Worm (Caenorhabditis elegans) whole organism, early embryonic: ENCODE measurements around the gene R11.3.

Experiments used
- B0310.2 ChIP-seq: sonication (generic microtip); optimal IDR thresholded peaks from 2 replicates; lab custom pipeline; 2016; ENCODE audit warnings: mild to moderate bottlenecking, missing genetic modification characterization, missing compliant biosample characterization
- F13C5.2 ChIP-seq: sonication (generic microtip); optimal IDR thresholded peaks from 2 replicates; lab custom pipeline; 2017; ENCODE audit warnings: mild to moderate bottlenecking, missing genetic modification characterization, inconsistent platforms, missing compliant biosample characterization
- aly-1 ChIP-seq: sonication (generic microtip); optimal IDR thresholded peaks from 2 replicates; lab custom pipeline; 2016; ENCODE audit warnings: missing genetic modification characterization, missing compliant biosample characterization
- ama-1 ChIP-seq: fragments of 150-350 bp; optimal IDR thresholded peaks from 2 replicates; lab custom pipeline; 2014
- ceh-13 ChIP-seq: fragments of 200-800 bp; sonication (Bioruptor generic); optimal IDR thresholded peaks from 2 replicates; lab custom pipeline; 2018; ENCODE audit warnings: mild to moderate bottlenecking, missing genetic modification characterization, missing compliant biosample characterization
- ceh-36 ChIP-seq: sonication (generic microtip); optimal IDR thresholded peaks from 2 replicates; lab custom pipeline; 2016; ENCODE audit warnings: missing genetic modification characterization, inconsistent platforms, missing compliant biosample characterization
- ets-7 ChIP-seq: sonication (generic microtip); optimal IDR thresholded peaks from 2 replicates; lab custom pipeline; 2016; ENCODE audit warnings: missing genotype, missing genetic modification characterization, missing compliant biosample characterization
- flt-1 ChIP-seq: fragments of 200-800 bp; sonication (Bioruptor generic); IDR thresholded peaks from 2 replicates; pipeline ENCODE4 v1.3.6; 2022; ENCODE audit warnings: missing genetic modification characterization, missing compliant biosample characterization
- hmbx-1 ChIP-seq: sonication (generic microtip); optimal IDR thresholded peaks from 2 replicates; lab custom pipeline; 2016; ENCODE audit warnings: mild to moderate bottlenecking, missing genetic modification characterization, missing compliant biosample characterization
- hmg-4 ChIP-seq: fragments of 200-800 bp; sonication (Bioruptor generic); optimal IDR thresholded peaks from 2 replicates; lab custom pipeline; 2018; ENCODE audit warnings: mild to moderate bottlenecking, missing genetic modification characterization, missing compliant biosample characterization
- hnd-1 ChIP-seq: sonication (generic microtip); optimal IDR thresholded peaks from 2 replicates; lab custom pipeline; 2016; ENCODE audit warnings: missing genetic modification characterization, missing compliant biosample characterization
- pes-1 ChIP-seq: fragments of 200-800 bp; sonication (Bioruptor generic); IDR thresholded peaks from 2 replicates; pipeline ENCODE4 v1.3.6; 2022; ENCODE audit warnings: missing genetic modification reagents, missing genetic modification characterization, missing compliant biosample characterization
- scrt-1 ChIP-seq: fragments of 200-800 bp; sonication (Bioruptor generic); IDR thresholded peaks from 2 replicates; pipeline ENCODE4 v1.3.6; 2022; ENCODE audit warnings: missing genetic modification characterization, missing compliant biosample characterization
- sea-1 ChIP-seq: fragments of 200-800 bp; sonication (Bioruptor generic); conservative IDR thresholded peaks from 2 replicates; pipeline ENCODE4 v1.3.6; 2022; ENCODE audit warnings: missing genetic modification characterization, missing compliant biosample characterization
- tbx-11 ChIP-seq: fragments of 200-800 bp; sonication (Bioruptor generic); IDR thresholded peaks from 2 replicates; pipeline ENCODE4 v1.3.6; 2022; ENCODE audit warnings: missing genetic modification characterization, missing compliant biosample characterization
- tbx-37 ChIP-seq: fragments of 200-800 bp; sonication (Bioruptor generic); conservative IDR thresholded peaks from 2 replicates; pipeline ENCODE4 v1.3.6; 2022; ENCODE audit warnings: missing genetic modification reagents, missing genetic modification characterization, missing compliant biosample characterization
- tra-4 ChIP-seq: sonication (generic microtip); optimal IDR thresholded peaks from 2 replicates; lab custom pipeline; 2017; ENCODE audit warnings: missing genetic modification characterization, missing compliant biosample characterization

R11.3 gene

DNA sequence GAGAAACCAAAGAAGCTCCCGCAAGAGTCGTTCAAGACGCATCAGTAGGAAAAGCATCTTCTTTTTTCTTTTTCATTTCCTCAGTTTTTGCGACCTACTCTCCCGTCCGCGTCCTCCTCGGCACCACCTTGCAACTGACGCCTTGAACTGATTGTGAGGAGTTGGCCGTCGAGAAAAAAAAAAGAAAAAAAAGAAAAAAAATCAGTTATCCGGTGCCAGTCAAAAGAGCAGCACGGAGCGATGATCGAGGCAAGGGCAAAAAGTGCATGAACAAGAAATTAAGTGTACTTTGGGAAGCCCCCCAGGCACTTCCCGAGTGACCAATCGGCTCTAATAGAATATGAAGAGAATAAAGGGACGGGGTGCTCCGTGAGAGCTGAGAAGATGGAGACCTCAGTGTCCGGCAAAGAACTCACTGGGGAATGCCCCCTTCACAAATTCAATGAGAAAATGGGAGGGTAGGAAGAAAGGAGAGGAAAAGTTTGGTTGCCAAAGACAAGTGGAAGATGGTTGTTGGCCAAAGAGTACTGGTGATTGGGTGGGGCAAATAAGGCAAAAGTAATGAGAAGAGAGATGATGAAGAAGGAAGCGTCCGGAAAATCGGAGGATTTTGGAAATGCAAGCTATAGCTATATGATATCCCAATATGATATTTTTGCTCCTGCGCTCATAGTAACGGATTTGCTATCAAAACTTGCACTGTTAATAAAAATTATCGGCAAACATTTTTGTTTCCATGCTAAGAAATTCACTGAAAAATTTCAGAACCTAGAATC lies 43.6 kb downstream of the R11.3 start:
- TF ChIP-seq scrt-1 (GFP tag; lab: Robert Waterston, UW) (no peak), tbx-37 (GFP tag; lab: Robert Waterston, UW) (no peak), ets-7 (no peak), sea-1 (no peak), ama-1 (no peak), B0310.2 (no peak), pes-1 (GFP tag; lab: Robert Waterston, UW) (no peak), flt-1 (no peak), ceh-13 (GFP tag; lab: Kevin White, UChicago) (no peak)

- no peak for TF ChIP-seq tra-4 (tag; lab: Kevin White, UChicago)
- TF ChIP-seq pes-1 (GFP tag; lab: Robert Waterston, UW), result no peak
- TF ChIP-seq ets-7, result no peak
- TF ChIP-seq ama-1, result no peak
- no peak for TF ChIP-seq tbx-37 (GFP tag; lab: Robert Waterston, UW)
- TF ChIP-seq ceh-13 (GFP tag; lab: Kevin White, UChicago), result no peak
- no peak for TF ChIP-seq F13C5.2 (tag; lab: Kevin White, UChicago)
- TF ChIP-seq ceh-36 (tag; lab: Kevin White, UChicago), result no peak
- TF ChIP-seq hnd-1 (tag; lab: Kevin White, UChicago), result no peak
- TF ChIP-seq hmbx-1, result no peak
- TF ChIP-seq B0310.2, result no peak
- no peak for TF ChIP-seq aly-1 (tag; lab: Kevin White, UChicago)
- TF ChIP-seq scrt-1 (GFP tag; lab: Robert Waterston, UW), result no peak
- no peak for TF ChIP-seq flt-1
- TF ChIP-seq sea-1, result no peak
- TF ChIP-seq tbx-11 (GFP tag; lab: Robert Waterston, UW), result no peak
- TF ChIP-seq hmg-4 (GFP tag; lab: Kevin White, UChicago), result no peak
Measured at ce11 chrX:16153744-16154143, 45.3 kb downstream of the R11.3 start.

DNA sequence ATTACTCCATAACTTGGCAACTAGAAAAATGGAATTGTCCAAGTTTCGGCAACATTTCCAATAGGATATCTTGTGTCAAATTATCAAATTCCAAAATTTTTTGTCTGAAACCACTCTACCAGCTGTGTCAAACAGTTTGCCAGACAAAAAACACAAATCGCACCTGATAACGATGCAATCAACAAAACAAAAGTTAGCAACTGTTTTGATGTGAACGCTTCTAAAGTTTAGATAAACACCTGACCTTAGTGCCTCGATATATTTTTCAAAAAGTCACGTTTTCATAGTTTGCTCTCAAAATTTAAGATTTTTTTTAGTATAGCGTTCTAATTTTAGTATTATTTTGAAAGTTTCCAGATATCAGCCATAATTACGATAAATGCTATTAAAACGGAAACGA lies 47.7 kb downstream of the R11.3 start:
- TF ChIP-seq aly-1 (tag; lab: Kevin White, UChicago) (no peak), ama-1 (no peak), hnd-1 (tag; lab: Kevin White, UChicago) (no peak), flt-1 (no peak), ceh-13 (GFP tag; lab: Kevin White, UChicago) (no peak), pes-1 (GFP tag; lab: Robert Waterston, UW) (no peak), tra-4 (tag; lab: Kevin White, UChicago) (no peak), scrt-1 (GFP tag; lab: Robert Waterston, UW) (no peak), sea-1 (no peak), tbx-11 (GFP tag; lab: Robert Waterston, UW) (no peak), hmg-4 (GFP tag; lab: Kevin White, UChicago) (no peak), F13C5.2 (tag; lab: Kevin White, UChicago) (no peak), hmbx-1 (no peak), tbx-37 (GFP tag; lab: Robert Waterston, UW) (no peak)

DNA sequence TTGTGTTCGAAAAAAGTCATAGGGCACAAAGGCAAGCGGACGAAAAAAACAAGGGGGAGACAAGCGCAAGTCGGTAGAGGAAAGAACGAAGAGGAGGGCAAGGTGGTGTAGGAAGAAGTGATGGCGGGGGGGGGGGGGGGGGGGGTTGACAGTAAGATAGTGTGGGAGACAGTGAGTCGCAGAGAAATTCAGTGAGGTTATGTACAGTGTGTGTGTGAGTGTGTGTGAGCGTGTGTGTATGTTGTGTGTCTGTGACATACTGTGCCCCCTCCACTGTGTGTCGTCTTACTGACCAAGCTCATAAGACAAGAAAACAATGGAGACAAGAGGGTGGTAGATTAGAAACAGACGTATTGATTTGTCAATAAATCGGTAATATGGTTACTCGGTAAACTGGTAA lies 48.9 kb downstream of the R11.3 start:
- TF ChIP-seq hmg-4 (GFP tag; lab: Kevin White, UChicago), result peak; percentile 81
- peak; percentile 38 for TF ChIP-seq ceh-36 (tag; lab: Kevin White, UChicago)
- TF ChIP-seq F13C5.2 (tag; lab: Kevin White, UChicago), result no peak

- TF ChIP-seq pes-1 (GFP tag; lab: Robert Waterston, UW) (peak; percentile 51), flt-1 (peak; percentile 22; the same call in 1 of the 2 replicates), B0310.2 (peak; percentile 64), hmg-4 (GFP tag; lab: Kevin White, UChicago) (peak; percentile 94), tbx-11 (GFP tag; lab: Robert Waterston, UW) (peak; percentile 53; the same call in 1 of the 2 replicates), ets-7 (peak; percentile 66), ceh-36 (tag; lab: Kevin White, UChicago) (no peak), hnd-1 (tag; lab: Kevin White, UChicago) (no peak), F13C5.2 (tag; lab: Kevin White, UChicago) (peak; percentile 83), ama-1 (no peak), tbx-37 (GFP tag; lab: Robert Waterston, UW) (no peak), aly-1 (tag; lab: Kevin White, UChicago) (peak; percentile 77), tra-4 (tag; lab: Kevin White, UChicago) (no peak), scrt-1 (GFP tag; lab: Robert Waterston, UW) (no peak), ceh-13 (GFP tag; lab: Kevin White, UChicago) (no peak), hmbx-1 (no peak), sea-1 (peak; percentile 50)
Measured at ce11 chrX:16147728-16148197, 51.3 kb downstream of the R11.3 start.

DNA sequence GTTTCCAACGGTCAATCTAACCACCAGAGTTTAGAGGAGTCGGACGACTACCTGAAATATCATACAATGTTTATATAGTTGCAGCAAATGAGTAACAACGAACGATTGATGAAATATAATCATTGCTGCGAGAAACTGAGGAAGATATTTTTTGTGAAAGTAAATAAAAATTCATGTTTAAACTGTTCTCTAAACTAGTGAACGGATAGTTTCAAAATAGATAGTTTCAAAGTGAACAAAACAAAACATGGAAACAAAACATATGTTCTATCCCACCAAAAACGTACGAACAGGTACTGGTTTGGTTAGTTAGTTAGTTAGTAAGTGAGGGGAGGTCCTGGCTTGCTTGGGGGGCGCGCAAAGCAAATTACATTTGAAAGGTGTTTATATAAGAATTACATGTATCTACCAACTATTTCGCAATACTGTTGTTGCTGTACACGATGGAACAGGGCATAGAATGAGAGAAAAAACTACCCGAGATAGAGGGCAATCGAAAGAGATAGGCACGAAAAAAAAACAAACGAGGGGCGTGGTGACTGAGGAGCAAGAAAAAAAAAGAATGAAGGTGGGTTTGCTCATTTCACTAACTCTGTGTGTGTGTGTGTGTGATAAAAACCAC lies 52.0 kb downstream of the R11.3 start, which contains the start of gene F09C8.2:
Gene F09C8.2, minus strand, starts transcription at position 51 of the 622 bp plus-strand sequence.
- no peak for TF ChIP-seq ceh-36 (tag; lab: Kevin White, UChicago)
- TF ChIP-seq tra-4 (tag; lab: Kevin White, UChicago), result no peak
- no peak for TF ChIP-seq ceh-13 (GFP tag; lab: Kevin White, UChicago)
- no peak for TF ChIP-seq flt-1
- no peak for TF ChIP-seq hmbx-1
- TF ChIP-seq sea-1, result no peak
- no peak for TF ChIP-seq aly-1 (tag; lab: Kevin White, UChicago)
- no peak for TF ChIP-seq ama-1
- TF ChIP-seq hnd-1 (tag; lab: Kevin White, UChicago), result no peak
- TF ChIP-seq hmg-4 (GFP tag; lab: Kevin White, UChicago), result no peak
- TF ChIP-seq B0310.2, result no peak
- no peak for TF ChIP-seq tbx-37 (GFP tag; lab: Robert Waterston, UW)
- no peak for TF ChIP-seq tbx-11 (GFP tag; lab: Robert Waterston, UW)
- TF ChIP-seq scrt-1 (GFP tag; lab: Robert Waterston, UW), result no peak
